Fruit fly (Drosophila melanogaster) whole organism, embryonic: Measurements from ENCODE around the gene mbm.

Experiments
- Antp ChIP-seq: fragments of 200-800 bp; sonication (Bioruptor generic); optimal IDR thresholded peaks from 3 replicates; lab custom pipeline; 2016; ENCODE audit warnings: missing biosample characterization, missing genetic modification characterization
- CG10274 ChIP-seq: fragments of 200-800 bp; sonication (Bioruptor generic); optimal IDR thresholded peaks from 3 replicates; lab custom pipeline; 2017; ENCODE audit warnings: missing biosample characterization, mild to moderate bottlenecking, missing genetic modification characterization
- CG12769 ChIP-seq: fragments of 200-800 bp; sonication (Bioruptor generic); optimal IDR thresholded peaks from 2 replicates; lab custom pipeline; 2019; ENCODE audit warnings: missing biosample characterization, mild to moderate bottlenecking, missing genetic modification characterization, moderate library complexity
- CG13287 ChIP-seq: fragments of 200-800 bp; sonication (Bioruptor generic); IDR thresholded peaks from 2 replicates; pipeline ENCODE4 v1.3.6; 2022; ENCODE audit warnings: missing biosample characterization, missing genetic modification characterization; ENCODE audit not compliant: partially characterized antibody
- CG13296 ChIP-seq: fragments of 200-800 bp; sonication (Bioruptor generic); optimal IDR thresholded peaks from 3 replicates; lab custom pipeline; 2018; ENCODE audit warnings: missing biosample characterization, mild to moderate bottlenecking, missing genetic modification characterization
- CG13775 ChIP-seq: fragments of 200-800 bp; sonication (Bioruptor generic); optimal IDR thresholded peaks from 3 replicates; lab custom pipeline; 2017; ENCODE audit warnings: missing biosample characterization, mild to moderate bottlenecking, missing genetic modification characterization
- CG13894 ChIP-seq: fragments of 200-800 bp; sonication (Bioruptor generic); optimal IDR thresholded peaks from 3 replicates; lab custom pipeline; 2018; ENCODE audit warnings: missing biosample characterization, mild to moderate bottlenecking, missing genetic modification characterization, moderate library complexity
- CG14050 ChIP-seq: fragments of 200-800 bp; sonication (Bioruptor generic); IDR thresholded peaks from 3 replicates; pipeline ENCODE4 v1.3.6; 2022; ENCODE audit warnings: missing biosample characterization, missing genetic modification characterization
- CG16815 ChIP-seq: fragments of 200-800 bp; sonication (Bioruptor generic); optimal IDR thresholded peaks from 3 replicates; lab custom pipeline; 2017; ENCODE audit warnings: missing biosample characterization, mild to moderate bottlenecking, missing genetic modification characterization
- CG17568 ChIP-seq: fragments of 200-800 bp; sonication (Bioruptor generic); optimal IDR thresholded peaks from 2 replicates; lab custom pipeline; 2018; ENCODE audit warnings: missing biosample characterization, mild to moderate bottlenecking, missing genetic modification characterization, moderate library complexity
- CG17802 ChIP-seq: fragments of 200-800 bp; sonication (Bioruptor generic); optimal IDR thresholded peaks from 2 replicates; lab custom pipeline; 2018; ENCODE audit warnings: missing biosample characterization, mild to moderate bottlenecking, missing genetic modification characterization, moderate library complexity
- CG17829 ChIP-seq: fragments of 200-800 bp; optimal IDR thresholded peaks from 2 replicates; lab custom pipeline; 2019; ENCODE audit warnings: missing biosample characterization, mild to moderate bottlenecking, missing genetic modification characterization, moderate library complexity
- CG32767 ChIP-seq: fragments of 200-800 bp; sonication (Bioruptor generic); IDR thresholded peaks from 2 replicates; pipeline ENCODE4 v1.3.6; 2022; ENCODE audit warnings: missing biosample characterization, missing genetic modification characterization
- CG42726 ChIP-seq: fragments of 200-800 bp; sonication (Bioruptor generic); IDR thresholded peaks from 2 replicates; pipeline ENCODE4 v1.3.6; 2022; ENCODE audit warnings: missing biosample characterization, missing genetic modification characterization; ENCODE audit not compliant: partially characterized antibody
- CG4328 ChIP-seq: fragments of 200-800 bp; sonication (Bioruptor generic); optimal IDR thresholded peaks from 3 replicates; lab custom pipeline; 2017; ENCODE audit warnings: missing biosample characterization, missing genetic modification reagents, missing genetic modification characterization
- CG6254 ChIP-seq: fragments of 200-800 bp; sonication (Bioruptor generic); optimal IDR thresholded peaks from 3 replicates; lab custom pipeline; 2017; ENCODE audit warnings: mild to moderate bottlenecking, missing biosample characterization, missing genetic modification reagents, missing genetic modification characterization
- CG7745 ChIP-seq: fragments of 200-800 bp; sonication (Bioruptor generic); optimal IDR thresholded peaks from 2 replicates; lab custom pipeline; 2018; ENCODE audit warnings: missing biosample characterization, mild to moderate bottlenecking, missing genetic modification characterization, moderate library complexity
- CG7963 ChIP-seq: fragments of 200-800 bp; sonication (Bioruptor generic); IDR thresholded peaks from 3 replicates; pipeline ENCODE4 v1.3.6; 2022; ENCODE audit warnings: missing biosample characterization, missing genetic modification characterization; ENCODE audit not compliant: partially characterized antibody
- CG8089 ChIP-seq: fragments of 200-800 bp; sonication (Bioruptor generic); optimal IDR thresholded peaks from 3 replicates; lab custom pipeline; 2016; ENCODE audit warnings: missing biosample characterization, missing genetic modification characterization
- CG9876 ChIP-seq: fragments of 200-800 bp; sonication (Bioruptor generic); optimal IDR thresholded peaks from 2 replicates; lab custom pipeline; 2016; ENCODE audit warnings: missing biosample characterization, missing genetic modification characterization
- CTCF ChIP-seq: fragments of 200-800 bp; sonication (Bioruptor generic); optimal IDR thresholded peaks from 2 replicates; lab custom pipeline; 2017; ENCODE audit warnings: missing biosample characterization, mild to moderate bottlenecking, missing genetic modification characterization, moderate library complexity
- D19A ChIP-seq: fragments of 200-800 bp; optimal IDR thresholded peaks from 3 replicates; lab custom pipeline; 2019; ENCODE audit warnings: missing biosample characterization, mild to moderate bottlenecking, missing genetic modification characterization, moderate library complexity
- Dfd ChIP-seq, 2 experiments: fragments of >200 bp; optimal IDR thresholded peaks; 2 replicates each; lab custom pipeline; 2017; ENCODE audit warnings: missing biosample characterization in 2 of 2, missing genetic modification characterization in 2 of 2
- Doc3 ChIP-seq: fragments of 200-800 bp; sonication (Bioruptor generic); IDR thresholded peaks from 3 replicates; pipeline ENCODE4 v1.3.6; 2022; ENCODE audit warnings: missing biosample characterization, missing genetic modification characterization; ENCODE audit not compliant: partially characterized antibody
- Dp ChIP-seq: fragments of 200-800 bp; sonication (Bioruptor generic); optimal IDR thresholded peaks from 2 replicates; lab custom pipeline; 2018; ENCODE audit warnings: missing biosample characterization, mild to moderate bottlenecking, missing genetic modification characterization, moderate library complexity
- E2f2 ChIP-seq: fragments of 200-800 bp; sonication (Bioruptor generic); IDR thresholded peaks from 2 replicates; pipeline ENCODE4 v1.3.6; 2022; ENCODE audit warnings: missing biosample characterization, missing genetic modification characterization
- HmgD ChIP-seq: fragments of 200-800 bp; sonication (Bioruptor generic); optimal IDR thresholded peaks from 3 replicates; lab custom pipeline; 2016; ENCODE audit warnings: missing biosample characterization, missing genetic modification characterization
- Oli ChIP-seq: fragments of 200-800 bp; sonication (Bioruptor generic); optimal IDR thresholded peaks from 2 replicates; lab custom pipeline; 2018; ENCODE audit warnings: missing biosample characterization, mild to moderate bottlenecking, missing genetic modification characterization, moderate library complexity
- Sin3A ChIP-seq: fragments of >200 bp; optimal IDR thresholded peaks from 2 replicates; lab custom pipeline; 2018
- Sox100B ChIP-seq: fragments of 200-800 bp; sonication (Bioruptor generic); optimal IDR thresholded peaks from 3 replicates; lab custom pipeline; 2018; ENCODE audit warnings: missing biosample characterization, mild to moderate bottlenecking, missing genetic modification characterization
- Sox102F ChIP-seq: fragments of 200-800 bp; sonication (Bioruptor generic); optimal IDR thresholded peaks from 2 replicates; lab custom pipeline; 2018; ENCODE audit warnings: missing biosample characterization, mild to moderate bottlenecking, missing genetic modification characterization, moderate library complexity
- Sry-β ChIP-seq: fragments of 200-800 bp; sonication (Bioruptor generic); optimal IDR thresholded peaks from 2 replicates; lab custom pipeline; 2018; ENCODE audit warnings: missing biosample characterization, mild to moderate bottlenecking, missing genetic modification characterization, moderate library complexity
- Taf1 ChIP-seq: fragments of 200-800 bp; sonication (Bioruptor generic); IDR thresholded peaks from 2 replicates; pipeline ENCODE4 v1.3.6; 2022; ENCODE audit warnings: missing biosample characterization, missing genetic modification characterization
- ab ChIP-seq: fragments of 200-800 bp; sonication (Bioruptor generic); optimal IDR thresholded peaks from 2 replicates; lab custom pipeline; 2016; ENCODE audit warnings: missing biosample characterization, missing genetic modification characterization
- ac ChIP-seq: fragments of 200-800 bp; sonication (Bioruptor generic); optimal IDR thresholded peaks from 3 replicates; lab custom pipeline; 2017; ENCODE audit warnings: missing biosample characterization, mild to moderate bottlenecking, missing genetic modification characterization
- chn ChIP-seq: fragments of 200-800 bp; sonication (Bioruptor generic); optimal IDR thresholded peaks from 2 replicates; lab custom pipeline; 2016; ENCODE audit warnings: missing biosample characterization, missing genetic modification characterization
- danr ChIP-seq: fragments of 200-800 bp; sonication (Bioruptor generic); IDR thresholded peaks from 2 replicates; pipeline ENCODE4 v1.3.6; 2022; ENCODE audit warnings: missing biosample characterization, missing genetic modification characterization
- dm ChIP-seq: fragments of 200-800 bp; sonication (Bioruptor generic); optimal IDR thresholded peaks from 3 replicates; lab custom pipeline; 2016; ENCODE audit warnings: missing biosample characterization, missing genetic modification characterization
- ems ChIP-seq: fragments of 200-800 bp; sonication (Bioruptor generic); optimal IDR thresholded peaks from 3 replicates; lab custom pipeline; 2016; ENCODE audit warnings: missing biosample characterization, missing genetic modification characterization
- fd3F ChIP-seq: fragments of 200-800 bp; sonication (Bioruptor generic); optimal IDR thresholded peaks from 2 replicates; lab custom pipeline; 2018; ENCODE audit warnings: missing biosample characterization, mild to moderate bottlenecking, missing genetic modification characterization, moderate library complexity
- gem ChIP-seq: fragments of 200-800 bp; sonication (Bioruptor generic); optimal IDR thresholded peaks from 2 replicates; lab custom pipeline; 2019; ENCODE audit warnings: missing biosample characterization, mild to moderate bottlenecking, missing genetic modification characterization, moderate library complexity
- kah ChIP-seq: fragments of 200-800 bp; sonication (Bioruptor generic); optimal IDR thresholded peaks from 2 replicates; lab custom pipeline; 2018; ENCODE audit warnings: missing biosample characterization, mild to moderate bottlenecking, missing genetic modification characterization
- maf-S ChIP-seq: fragments of 200-800 bp; sonication (Bioruptor generic); optimal IDR thresholded peaks from 2 replicates; lab custom pipeline; 2016; ENCODE audit warnings: missing biosample characterization, missing genetic modification characterization
- mirr ChIP-seq: fragments of 200-800 bp; sonication (Bioruptor generic); optimal IDR thresholded peaks from 3 replicates; lab custom pipeline; 2018; ENCODE audit warnings: missing biosample characterization, mild to moderate bottlenecking, missing genetic modification characterization
- org-1 ChIP-seq: fragments of 200-800 bp; sonication (Bioruptor generic); optimal IDR thresholded peaks from 2 replicates; lab custom pipeline; 2017; ENCODE audit warnings: missing biosample characterization, missing genetic modification characterization
- psq ChIP-seq: fragments of 200-800 bp; sonication (Bioruptor generic); optimal IDR thresholded peaks from 2 replicates; lab custom pipeline; 2017; ENCODE audit warnings: missing biosample characterization, missing genetic modification characterization
- stwl ChIP-seq: fragments of 200-800 bp; sonication (Bioruptor generic); optimal IDR thresholded peaks from 3 replicates; lab custom pipeline; 2018; ENCODE audit warnings: missing biosample characterization, mild to moderate bottlenecking, missing genetic modification characterization, moderate library complexity
- tap ChIP-seq: fragments of 200-800 bp; optimal IDR thresholded peaks from 3 replicates; lab custom pipeline; 2019; ENCODE audit warnings: missing biosample characterization, mild to moderate bottlenecking, missing genetic modification characterization, moderate library complexity
- unpg ChIP-seq: fragments of 200-800 bp; sonication (Bioruptor generic); optimal IDR thresholded peaks from 3 replicates; lab custom pipeline; 2018; ENCODE audit warnings: missing biosample characterization, mild to moderate bottlenecking, missing genetic modification characterization, moderate library complexity
- vvl ChIP-seq: fragments of 200-800 bp; sonication (Bioruptor generic); IDR thresholded peaks from 2 replicates; pipeline ENCODE4 v1.3.6; 2022; ENCODE audit warnings: missing biosample characterization, missing genetic modification characterization
- zfh2 ChIP-seq: fragments of 200-800 bp; sonication (Bioruptor generic); optimal IDR thresholded peaks from 2 replicates; lab custom pipeline; 2016; ENCODE audit warnings: missing biosample characterization, missing genetic modification characterization

The mbm gene

DNA sequence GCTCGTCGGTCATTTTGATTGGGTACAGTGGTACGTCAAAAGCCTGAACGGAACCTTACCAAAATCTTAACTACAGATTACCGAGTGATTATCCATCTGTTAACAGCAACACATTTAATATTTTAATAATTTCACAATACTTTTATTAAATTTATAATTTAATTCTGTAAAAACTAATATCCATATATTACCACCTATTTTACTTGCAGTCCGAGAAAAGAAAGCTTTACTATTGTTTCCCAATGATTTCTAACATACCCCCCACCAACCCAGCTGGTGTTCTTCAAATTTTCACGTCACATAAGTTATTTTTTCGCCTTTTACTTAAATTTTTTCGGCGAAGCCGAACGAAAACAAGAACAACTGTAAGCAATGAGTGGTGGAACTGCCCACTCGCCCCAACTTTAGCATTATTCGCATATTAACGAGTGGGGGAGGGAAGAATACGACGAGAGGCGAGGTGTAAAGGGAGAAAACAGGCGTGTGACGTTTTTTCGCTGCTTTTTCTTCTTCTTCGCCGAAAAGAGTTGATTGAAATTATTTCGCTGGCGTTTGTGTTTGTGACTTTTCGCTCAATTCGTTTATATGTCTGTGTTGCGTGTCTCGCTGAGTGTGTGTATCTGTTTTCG lies 25.6 kb downstream of the mbm start (continued):
- TF ChIP-seq CG32767: no peak
- TF ChIP-seq unpg (GFP tag; lab: Kevin White, UChicago): peak; percentile 50
- no peak for TF ChIP-seq CG42726 (GFP tag; lab: Robert Waterston, UW)
- TF ChIP-seq Sox100B: peak; percentile 50
- TF ChIP-seq HmgD (GFP tag; lab: Kevin White, UChicago): no peak
- no peak for TF ChIP-seq CG7745 (tag; lab: Kevin White, UChicago)
- TF ChIP-seq CG16815 (GFP tag; lab: Kevin White, UChicago): peak; percentile 46
- TF ChIP-seq maf-S: no peak
- no peak for TF ChIP-seq chn (GFP tag; lab: Kevin White, UChicago)
- no peak for TF ChIP-seq CG8089 (GFP tag; lab: Kevin White, UChicago)
- TF ChIP-seq CTCF (GFP tag; lab: Kevin White, UChicago): no peak
- no peak for TF ChIP-seq CG17802 (tag; lab: Kevin White, UChicago)
- TF ChIP-seq Antp (GFP tag; lab: Kevin White, UChicago): no peak
- TF ChIP-seq E2f2: no peak
- TF ChIP-seq vvl: peak; percentile 42; the same call in 1 of the 2 replicates
- TF ChIP-seq dm: no peak
- peak; percentile 77 for TF ChIP-seq CG12769 (tag; lab: Kevin White, UChicago)
- no peak for TF ChIP-seq CG14050
- TF ChIP-seq tap (tag; lab: Kevin White, UChicago): peak; percentile 49
- TF ChIP-seq gem (tag; lab: Kevin White, UChicago): peak; percentile 75
- peak; percentile 52 for TF ChIP-seq Sox102F (GFP tag; lab: Kevin White, UChicago)
- TF ChIP-seq CG13287 (GFP tag; lab: Robert Waterston, UW): 0 out of 2 replicates have a peak, but pooled peaks have one; percentile 7
- TF ChIP-seq Doc3 (GFP tag; lab: Robert Waterston, UW): no peak
- TF ChIP-seq CG6254 (GFP tag; lab: Kevin White, UChicago): peak; percentile 20
- peak; percentile 7 for TF ChIP-seq CG13894 (tag; lab: Kevin White, UChicago)
- TF ChIP-seq Oli (tag; lab: Kevin White, UChicago): peak; percentile 56
- TF ChIP-seq org-1 (GFP tag; lab: Kevin White, UChicago): peak; percentile 66
- peak; percentile 27 for TF ChIP-seq psq (GFP tag; lab: Kevin White, UChicago)
- peak; percentile 36; the same call in 1 of the 2 replicates for TF ChIP-seq Taf1 (GFP tag; lab: Robert Waterston, UW)
- peak; percentile 40 for TF ChIP-seq CG4328
- peak; percentile 32 for TF ChIP-seq CG10274 (GFP tag; lab: Kevin White, UChicago)
- TF ChIP-seq ems: no peak
- peak; percentile 52 for TF ChIP-seq mirr (GFP tag; lab: Kevin White, UChicago)
- TF ChIP-seq ab (GFP tag; lab: Kevin White, UChicago): no peak
- TF ChIP-seq fd3F: peak; percentile 50
- TF ChIP-seq ac (GFP tag; lab: Kevin White, UChicago): no peak
- no peak for TF ChIP-seq Sry-β (GFP tag; lab: Kevin White, UChicago)
- TF ChIP-seq danr (GFP tag; lab: Robert Waterston, UW): no peak
- peak; percentile 51 for TF ChIP-seq D19A (tag; lab: Kevin White, UChicago)
- TF ChIP-seq Dp (GFP tag; lab: Kevin White, UChicago): no peak
- TF ChIP-seq CG17829 (tag; lab: Kevin White, UChicago): peak; percentile 54
- TF ChIP-seq Dfd (GFP tag; optimal IDR thresholded peaks at IDR 0.05; lab: Kevin White, UChicago): no peak
- TF ChIP-seq CG17568 (GFP tag; lab: Kevin White, UChicago): no peak
- no peak for TF ChIP-seq kah
- peak; percentile 24 for TF ChIP-seq zfh2 (GFP tag; lab: Kevin White, UChicago)
- peak; percentile 58 for TF ChIP-seq CG13296 (GFP tag; lab: Kevin White, UChicago)
- TF ChIP-seq stwl: no peak
- no peak for TF ChIP-seq CG9876 (GFP tag; lab: Kevin White, UChicago)
- TF ChIP-seq Sin3A: no peak
- no peak for TF ChIP-seq CG7963 (GFP tag; lab: Robert Waterston, UW)
- TF ChIP-seq CG13775 (GFP tag; lab: Kevin White, UChicago): peak; percentile 69
